Fruit fly (Drosophila melanogaster): ENCODE data around the gene Fancm.

Gene Fancm

dm6 chr3R:21487706-21488406 lies 5.7 kb downstream of the Fancm start (continued):
- TF ChIP-seq Hr78 (GFP tag; optimal IDR thresholded peaks at IDR 0.05) (no peak), Deaf1 (tag; optimal IDR thresholded peaks at IDR 0.05) (no peak), Hr3 (GFP tag; optimal IDR thresholded peaks at IDR 0.05) (peak; percentile 54), ranshi (GFP tag; IDR thresholded peaks at IDR 0.05) (peak; percentile 54; the same call in 1 of the 2 replicates), eve (GFP tag; optimal IDR thresholded peaks at IDR 0.05) (no peak), ab (GFP tag; optimal IDR thresholded peaks at IDR 0.05) (peak; percentile 36), CG42726 (GFP tag; IDR thresholded peaks at IDR 0.05; ENCODE audit: partially characterized antibody) (peak; percentile 50; the same call in 1 of the 2 replicates), ara (GFP tag; IDR thresholded peaks at IDR 0.05) (peak; percentile 68), abd-A (tag; optimal IDR thresholded peaks at IDR 0.05) (no peak), crol (GFP tag; IDR thresholded peaks at IDR 0.05) (no peak), knrl (GFP tag; IDR thresholded peaks at IDR 0.05; ENCODE audit: partially characterized antibody) (peak; percentile 48; the same call in 1 of the 3 replicates), cg (GFP tag; optimal IDR thresholded peaks at IDR 0.05) (no peak), lilli (GFP tag; optimal IDR thresholded peaks at IDR 0.05) (peak; percentile 69), row (GFP tag; IDR thresholded peaks at IDR 0.05) (peak; percentile 45; the same call in 1 of the 3 replicates), CG15269 (tag; optimal IDR thresholded peaks at IDR 0.05) (no peak), tio (GFP tag; optimal IDR thresholded peaks at IDR 0.05) (peak; percentile 36), CG31441 (GFP tag; IDR thresholded peaks at IDR 0.05) (no peak), tll (GFP tag; optimal IDR thresholded peaks at IDR 0.05) (peak in 1 of 2 experiments; percentile 27), CG30403 (GFP tag; optimal IDR thresholded peaks at IDR 0.05) (peak; percentile 69), CG6854 (GFP tag; optimal IDR thresholded peaks at IDR 0.05) (no peak), wor (GFP tag; IDR thresholded peaks at IDR 0.05) (no peak), CG17912 (GFP tag; optimal IDR thresholded peaks at IDR 0.05) (peak; percentile 57), zf30C (GFP tag; optimal IDR thresholded peaks at IDR 0.05) (no peak), vfl (GFP tag; optimal IDR thresholded peaks at IDR 0.05) (no peak), Scr (GFP tag; IDR thresholded peaks at IDR 0.05; ENCODE audit: partially characterized antibody) (peak; percentile 52), otp (GFP tag; IDR thresholded peaks at IDR 0.05) (peak; percentile 55; the same call in 1 of the 3 replicates), lbe (GFP tag; optimal IDR thresholded peaks at IDR 0.05) (no peak), sens-2 (GFP tag; IDR thresholded peaks at IDR 0.05) (peak; percentile 25; the same call in 1 of the 2 replicates), CG1792 (GFP tag; optimal IDR thresholded peaks at IDR 0.05) (no peak), insv (GFP tag; optimal IDR thresholded peaks at IDR 0.05) (peak in 1 of 2 experiments; percentile 45), CG7556 (GFP tag; optimal IDR thresholded peaks at IDR 0.05) (no peak), CG9817 (tag; optimal IDR thresholded peaks at IDR 0.05) (peak; percentile 65), hkb (optimal IDR thresholded peaks at IDR 0.05) (peak; percentile 56), hkb (GFP tag; IDR thresholded peaks at IDR 0.05) (peak; percentile 64), CG18476 (GFP tag; optimal IDR thresholded peaks at IDR 0.05) (no peak), gsb (GFP tag; IDR thresholded peaks at IDR 0.05) (no peak; the same call in 1 of the 2 replicates), Adf1 (GFP tag; IDR thresholded peaks at IDR 0.05) (no peak), CG1602 (GFP tag; optimal IDR thresholded peaks at IDR 0.05) (peak; percentile 58), esg (GFP tag; conservative IDR thresholded peaks at IDR 0.05) (0 out of 2 replicates have a peak, but pooled peaks have one; percentile 16), Lhr (GFP tag; optimal IDR thresholded peaks at IDR 0.05) (peak; percentile 76), cad (GFP tag; optimal IDR thresholded peaks at IDR 0.05) (no peak), Hsf (GFP tag; optimal IDR thresholded peaks at IDR 0.05) (peak; percentile 82), CG9727 (GFP tag; optimal IDR thresholded peaks at IDR 0.05) (peak; percentile 26), z (GFP tag; IDR thresholded peaks at IDR 0.05) (no peak), pros (GFP tag; optimal IDR thresholded peaks at IDR 0.05) (no peak), nom (GFP tag; optimal IDR thresholded peaks at IDR 0.05) (no peak), Hey (tag; optimal IDR thresholded peaks at IDR 0.05) (no peak), CG12299 (tag; optimal IDR thresholded peaks at IDR 0.05) (no peak), CG16813 (GFP tag; IDR thresholded peaks at IDR 0.05; ENCODE audit: partially characterized antibody) (peak; percentile 43; the same call in 1 of the 3 replicates)

All from whole organism, embryonic.